Worm (Caenorhabditis elegans): ENCODE measurements around the gene T22F3.8.

The T22F3.8 gene

DNA sequence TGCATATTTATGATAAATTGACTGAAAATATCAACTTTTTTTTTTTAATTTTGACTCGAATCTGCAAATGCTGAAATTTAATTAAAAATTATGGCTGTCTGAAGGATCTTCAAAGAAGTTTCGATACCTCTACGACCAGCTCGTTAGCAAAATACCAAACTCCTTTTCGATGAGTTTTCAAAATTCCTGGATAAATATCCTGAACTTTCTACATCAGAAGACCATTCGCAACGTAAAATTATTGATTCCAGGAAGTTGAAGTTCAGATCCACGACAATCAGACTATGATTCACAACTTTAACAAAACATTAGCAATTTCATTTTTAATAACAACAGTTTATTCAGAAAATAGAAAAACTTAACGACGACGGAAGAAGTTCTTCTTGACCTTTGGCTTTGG lies 20.2 kb downstream of the T22F3.8 start (continued):
- TF ChIP-seq ets-4 (GFP tag; optimal IDR thresholded peaks at IDR 0.05) (no peak), snpc-4 (GFP tag; optimal IDR thresholded peaks at IDR 0.05) (peak; percentile 66), snpc-4 (tag; optimal IDR thresholded peaks at IDR 0.05) (peak in 2 of 4 experiments; percentile 24 to 53), cebp-1 (GFP tag; IDR thresholded peaks at IDR 0.05) (no peak), cebp-1 (tag; optimal IDR thresholded peaks at IDR 0.05) (peak; percentile 41), ccch-3 (GFP tag; optimal IDR thresholded peaks at IDR 0.05) (no peak), attf-6 (GFP tag; IDR thresholded peaks at IDR 0.05) (0 out of 2 replicates have a peak, but pooled peaks have one; percentile 61), ceh-27 (GFP tag; optimal IDR thresholded peaks at IDR 0.05) (no peak), F55B11.4 (tag; optimal IDR thresholded peaks at IDR 0.05; ENCODE audit: borderline replicate concordance, insufficient read depth) (no peak), dox-1 (GFP tag; IDR thresholded peaks at IDR 0.05) (no peak), nfyb-1 (GFP tag; IDR thresholded peaks at IDR 0.05) (peak; percentile 71), ztf-26 (tag; optimal IDR thresholded peaks at IDR 0.05) (no peak), nhr-80 (tag; optimal IDR thresholded peaks at IDR 0.05) (no peak), ztf-28 (GFP tag; IDR thresholded peaks at IDR 0.05) (no peak), nhr-179 (tag; optimal IDR thresholded peaks at IDR 0.05) (no peak), Y67H2A.10 (GFP tag; conservative IDR thresholded peaks at IDR 0.05) (no peak), efl-1 (GFP tag; optimal IDR thresholded peaks at IDR 0.05) (peak; percentile 52), tbp1 (GFP tag; optimal IDR thresholded peaks at IDR 0.05) (peak; percentile 47), repo-1 (tag; optimal IDR thresholded peaks at IDR 0.05) (no peak), let-607 (tag; optimal IDR thresholded peaks at IDR 0.05) (peak in 1 of 2 experiments; percentile 7), fkh-3 (tag; optimal IDR thresholded peaks at IDR 0.05) (no peak), attf-5 (GFP tag; optimal IDR thresholded peaks at IDR 0.05) (no peak), ceh-79 (tag; optimal IDR thresholded peaks at IDR 0.05) (peak; percentile 2), rpc-1 (optimal IDR thresholded peaks at IDR 0.05) (no peak), rpc-1 (tag; optimal IDR thresholded peaks at IDR 0.05) (peak; percentile 15), Y95B8A.8 (GFP tag; IDR thresholded peaks at IDR 0.05) (no peak), nhr-120 (GFP tag; IDR thresholded peaks at IDR 0.05) (no peak), egl-18 (GFP tag; IDR thresholded peaks at IDR 0.05) (no peak), hrde-1 (tag; optimal IDR thresholded peaks at IDR 0.05; ENCODE audit: borderline replicate concordance) (peak; percentile 96), zfh-2 (GFP tag; conservative IDR thresholded peaks at IDR 0.05) (no peak), pbrm-1 (GFP tag; IDR thresholded peaks at IDR 0.05) (peak; percentile 51), unc-130 (GFP tag; optimal IDR thresholded peaks at IDR 0.05) (peak; percentile 90), atf-7 (tag; optimal IDR thresholded peaks at IDR 0.05) (peak; percentile 38), mxl-1 (tag; optimal IDR thresholded peaks at IDR 0.05) (peak; percentile 21), mel-28 (tag; optimal IDR thresholded peaks at IDR 0.05; ENCODE audit: borderline replicate concordance) (no peak), sptf-2 (GFP tag; optimal IDR thresholded peaks at IDR 0.05) (no peak), F22D6.2 (tag; optimal IDR thresholded peaks at IDR 0.05) (no peak), C06A6.2 (GFP tag; conservative IDR thresholded peaks at IDR 0.05) (no peak), ZK185.1 (tag; optimal IDR thresholded peaks at IDR 0.05; ENCODE audit: poor library complexity, severe bottlenecking) (no peak), B0336.3 (GFP tag; IDR thresholded peaks at IDR 0.05) (peak; percentile 93), ama-1 (optimal IDR thresholded peaks at IDR 0.05) (no peak), ama-1 (GFP tag; optimal IDR thresholded peaks at IDR 0.05) (peak; percentile 67 to 71), ceh-58 (GFP tag; IDR thresholded peaks at IDR 0.05) (no peak), ceh-100 (GFP tag; IDR thresholded peaks at IDR 0.05) (peak; percentile 33; the same call in 1 of the 2 replicates), ztf-6 (GFP tag; IDR thresholded peaks at IDR 0.05) (no peak), him-1 (tag; optimal IDR thresholded peaks at IDR 0.05) (peak; percentile 73), madf-10 (tag; optimal IDR thresholded peaks at IDR 0.05) (no peak), somi-1 (GFP tag; optimal IDR thresholded peaks at IDR 0.05) (no peak), zim-3 (tag; optimal IDR thresholded peaks at IDR 0.05) (no peak), snpc-1.3 (tag; optimal IDR thresholded peaks at IDR 0.05; ENCODE audit: insufficient read depth) (peak; percentile 85)

Data from whole organism, young adult.